Fruit fly (Drosophila melanogaster) whole organism, wandering third instar larva: ENCODE data around the gene Tcs6.

Experiments
- CG32264 ChIP-seq: fragments of 200-800 bp; sonication (Bioruptor generic); optimal IDR thresholded peaks from 2 replicates; lab custom pipeline; 2016; ENCODE audit warnings: missing biosample characterization, missing genetic modification characterization
- CrebA ChIP-seq: fragments of 200-800 bp; sonication (Bioruptor generic); optimal IDR thresholded peaks from 2 replicates; lab custom pipeline; 2016; ENCODE audit warnings: missing biosample characterization, mild to moderate bottlenecking, missing genetic modification characterization, borderline replicate concordance
- Dfd ChIP-seq: fragments of >200 bp; optimal IDR thresholded peaks from 2 replicates; lab custom pipeline; 2017; ENCODE audit warnings: missing biosample characterization, missing genetic modification characterization
- Dif ChIP-seq: fragments of 200-275, 200-300 bp; sonication (Bioruptor generic); optimal IDR thresholded peaks from 2 replicates; lab custom pipeline; 2018; ENCODE audit warnings: missing biosample characterization, missing genetic modification characterization; ENCODE audit not compliant: partially characterized antibody
- HLH106 ChIP-seq: fragments of 200-800 bp; optimal IDR thresholded peaks from 3 replicates; lab custom pipeline; 2019; ENCODE audit warnings: missing biosample characterization, mild to moderate bottlenecking, missing genetic modification characterization, moderate library complexity
- Hnf4 ChIP-seq: fragments of 200-800 bp; sonication (Bioruptor generic); optimal IDR thresholded peaks from 2 replicates; lab custom pipeline; 2016; ENCODE audit warnings: missing biosample characterization, mild to moderate bottlenecking, missing genetic modification characterization
- Jra ChIP-seq: sonication (Bioruptor generic); optimal IDR thresholded peaks from 2 replicates; lab custom pipeline; 2016; ENCODE audit warnings: missing biosample characterization, missing genetic modification characterization
- Mio ChIP-seq: sonication (Bioruptor generic); optimal IDR thresholded peaks from 2 replicates; lab custom pipeline; 2016; ENCODE audit warnings: missing biosample characterization, missing genetic modification characterization
- Myc ChIP-seq: fragments of >200 bp; optimal IDR thresholded peaks from 2 replicates; lab custom pipeline; 2017
- OdsH ChIP-seq: fragments of 200-800 bp; sonication (Bioruptor generic); optimal IDR thresholded peaks from 2 replicates; lab custom pipeline; 2016; ENCODE audit warnings: missing biosample characterization, mild to moderate bottlenecking, missing genetic modification characterization
- Sp1 ChIP-seq: fragments of 200-800 bp; sonication (Bioruptor generic); optimal IDR thresholded peaks from 3 replicates; lab custom pipeline; 2019; ENCODE audit warnings: missing biosample characterization, mild to moderate bottlenecking, missing genetic modification characterization, moderate library complexity
- Vsx2 ChIP-seq: fragments of 200-300, 225-300 bp; sonication (Bioruptor generic); optimal IDR thresholded peaks from 2 replicates; lab custom pipeline; 2018; ENCODE audit warnings: missing biosample characterization, missing genetic modification characterization; ENCODE audit not compliant: partially characterized antibody
- br ChIP-seq: fragments of 200-800 bp; sonication (Bioruptor generic); optimal IDR thresholded peaks from 2 replicates; lab custom pipeline; 2016; ENCODE audit warnings: missing biosample characterization, missing genetic modification characterization
- dl ChIP-seq, 2 experiments: fragments of 175-275, 200-275 bp in 1 of 2; fragments of 200-275 bp in 1 of 2; sonication (Bioruptor generic); optimal IDR thresholded peaks; lab custom pipeline; 2018; ENCODE audit warnings: mild to moderate bottlenecking in 2 of 2, missing biosample characterization in 2 of 2, missing genetic modification characterization in 2 of 2, moderate library complexity in 2 of 2; ENCODE audit not compliant: partially characterized antibody in 2 of 2, insufficient read depth in 1 of 2
- dmrt93B ChIP-seq: fragments of 200-800 bp; sonication (Bioruptor generic); optimal IDR thresholded peaks from 2 replicates; lab custom pipeline; 2018; ENCODE audit warnings: missing biosample characterization, mild to moderate bottlenecking, missing genetic modification characterization
- dsf ChIP-seq: sonication (Bioruptor generic); optimal IDR thresholded peaks from 2 replicates; lab custom pipeline; 2016; ENCODE audit warnings: missing biosample characterization, missing genetic modification characterization, borderline replicate concordance
- ey ChIP-seq: fragments of 200-800 bp; sonication (Bioruptor generic); optimal IDR thresholded peaks from 2 replicates; lab custom pipeline; 2016; ENCODE audit warnings: missing biosample characterization, missing genetic modification characterization
- foxo ChIP-seq, 2 experiments: fragments of 200-800 bp; sonication (Bioruptor generic); optimal IDR thresholded peaks; 2 replicates in 1 of 2; 3 replicates in 1 of 2; lab custom pipeline; 2016 to 2017; ENCODE audit warnings: missing biosample characterization in 2 of 2, missing genetic modification characterization in 2 of 2
- fru ChIP-seq: fragments of 200-800 bp; sonication (Bioruptor generic); optimal IDR thresholded peaks from 3 replicates; lab custom pipeline; 2016; ENCODE audit warnings: missing biosample characterization, mild to moderate bottlenecking, missing genetic modification characterization
- h ChIP-seq: fragments of 200-800 bp; sonication (Bioruptor generic); optimal IDR thresholded peaks from 3 replicates; lab custom pipeline; 2016; ENCODE audit warnings: missing biosample characterization, mild to moderate bottlenecking, missing genetic modification characterization
- lola ChIP-seq: fragments of >200 bp; optimal IDR thresholded peaks from 2 replicates; lab custom pipeline; 2017; ENCODE audit warnings: missing biosample characterization, missing genetic modification characterization
- psq ChIP-seq: fragments of 200-800 bp; sonication (Bioruptor generic); optimal IDR thresholded peaks from 3 replicates; lab custom pipeline; 2017; ENCODE audit warnings: missing biosample characterization, mild to moderate bottlenecking, missing genetic modification characterization, moderate library complexity
- rgr ChIP-seq: fragments of 200-800 bp; sonication (Bioruptor generic); optimal IDR thresholded peaks from 3 replicates; lab custom pipeline; 2016; ENCODE audit warnings: missing biosample characterization, mild to moderate bottlenecking, missing genetic modification characterization
- sage ChIP-seq: fragments of 200-800 bp; sonication (Bioruptor generic); optimal IDR thresholded peaks from 2 replicates; lab custom pipeline; 2016; ENCODE audit warnings: missing biosample characterization, mild to moderate bottlenecking, missing genetic modification characterization
- sv ChIP-seq: fragments of 200-800 bp; sonication (Bioruptor generic); optimal IDR thresholded peaks from 3 replicates; lab custom pipeline; 2016; ENCODE audit warnings: missing biosample characterization, missing genetic modification characterization
- tai ChIP-seq: sonication (Bioruptor generic); optimal IDR thresholded peaks from 2 replicates; lab custom pipeline; 2016; ENCODE audit warnings: missing biosample characterization, missing genetic modification characterization
- usp ChIP-seq: fragments of >200 bp; optimal IDR thresholded peaks from 2 replicates; lab custom pipeline; 2017; ENCODE audit warnings: missing biosample characterization, missing genetic modification characterization
- woc ChIP-seq: sonication (Bioruptor generic); optimal IDR thresholded peaks from 2 replicates; lab custom pipeline; 2016; ENCODE audit warnings: missing biosample characterization, mild to moderate bottlenecking, missing genetic modification characterization

Tcs6 gene

dm6 chr3R:26075252-26075651, 17.2 kb upstream of the Tcs6 start:
- TF ChIP-seq ey (GFP tag; lab: Kevin White, UChicago) (peak; percentile 8), Sp1 (GFP tag; lab: Kevin White, UChicago) (no peak), sv (GFP tag; lab: Kevin White, UChicago) (no peak), HLH106 (tag; lab: Kevin White, UChicago) (peak; percentile 35), rgr (GFP tag; lab: Kevin White, UChicago) (peak; percentile 5), woc (no peak), h (GFP tag; lab: Kevin White, UChicago) (peak; percentile 43), dl (GFP tag; optimal IDR thresholded peaks at IDR 0.05; lab: Kevin White, UChicago; ENCODE audit: insufficient read depth in 1 of 2, partially characterized antibody in 2 of 2) (no peak), foxo (GFP tag; optimal IDR thresholded peaks at IDR 0.05; lab: Kevin White, UChicago) (peak in 1 of 2 experiments; percentile 42), fru (peak; percentile 46), dsf (GFP tag; lab: Kevin White, UChicago) (no peak), Vsx2 (GFP tag; lab: Kevin White, UChicago) (no peak), br (GFP tag; lab: Kevin White, UChicago) (peak; percentile 2), psq (GFP tag; lab: Kevin White, UChicago) (peak; percentile 4), OdsH (peak; percentile 27)

- TF ChIP-seq psq (GFP tag; lab: Kevin White, UChicago) (peak; percentile 56), CrebA (GFP tag; lab: Kevin White, UChicago) (no peak), woc (peak; percentile 71), Mio (no peak), Jra (GFP tag; lab: Kevin White, UChicago) (peak; percentile 3), h (GFP tag; lab: Kevin White, UChicago) (peak; percentile 81), usp (GFP tag; lab: Kevin White, UChicago) (no peak), br (GFP tag; lab: Kevin White, UChicago) (peak; percentile 77), rgr (GFP tag; lab: Kevin White, UChicago) (peak; percentile 73), Sp1 (GFP tag; lab: Kevin White, UChicago) (peak; percentile 60), dmrt93B (GFP tag; lab: Kevin White, UChicago) (peak; percentile 36), HLH106 (tag; lab: Kevin White, UChicago) (peak; percentile 68), OdsH (peak; percentile 72), foxo (GFP tag; optimal IDR thresholded peaks at IDR 0.05; lab: Kevin White, UChicago) (peak in 1 of 2 experiments; percentile 87), ey (GFP tag; lab: Kevin White, UChicago) (peak; percentile 73), Hnf4 (GFP tag; lab: Kevin White, UChicago) (peak; percentile 58), sage (GFP tag; lab: Kevin White, UChicago) (peak; percentile 58), sv (GFP tag; lab: Kevin White, UChicago) (no peak), fru (peak; percentile 79)
- TF ChIP-seq, all 38 proteins: peak for 15
Measured at dm6 chr3R:26072477-26072876, 14.5 kb upstream of the Tcs6 start.

- TF ChIP-seq Myc (lab: Kevin White, UChicago) (no peak), Vsx2 (GFP tag; lab: Kevin White, UChicago) (no peak), Dif (GFP tag; lab: Kevin White, UChicago) (no peak), rgr (GFP tag; lab: Kevin White, UChicago) (peak; percentile 33), CG32264 (no peak), dmrt93B (GFP tag; lab: Kevin White, UChicago) (no peak), usp (GFP tag; lab: Kevin White, UChicago) (no peak), Hnf4 (GFP tag; lab: Kevin White, UChicago) (no peak), h (GFP tag; lab: Kevin White, UChicago) (peak; percentile 35), br (GFP tag; lab: Kevin White, UChicago) (no peak), OdsH (no peak), HLH106 (tag; lab: Kevin White, UChicago) (peak; percentile 30), foxo (GFP tag; optimal IDR thresholded peaks at IDR 0.05; lab: Kevin White, UChicago) (peak in 1 of 2 experiments; percentile 25), psq (GFP tag; lab: Kevin White, UChicago) (peak; percentile 29), Dfd (no peak), CrebA (GFP tag; lab: Kevin White, UChicago) (no peak), Sp1 (GFP tag; lab: Kevin White, UChicago) (peak; percentile 23), lola (no peak), fru (peak; percentile 9), woc (peak; percentile 16)
Measured at dm6 chr3R:26068135-26068534, 10.1 kb upstream of the Tcs6 start.

dm6 chr3R:26064708-26065107, 6.7 kb upstream of the Tcs6 start:
- no peak for TF ChIP-seq sv (GFP tag; lab: Kevin White, UChicago)
- TF ChIP-seq Dfd, result no peak
- TF ChIP-seq rgr (GFP tag; lab: Kevin White, UChicago), result no peak
- no peak for TF ChIP-seq Hnf4 (GFP tag; lab: Kevin White, UChicago)
- TF ChIP-seq tai (GFP tag; lab: Kevin White, UChicago), result no peak
